Fruit fly (Drosophila melanogaster) whole organism: ENCODE measurements around the gene Gbeta76C.

Experiments
- EcR ChIP-seq, 2 experiments: fragments of >200 bp; optimal IDR thresholded peaks; 2 replicates each; lab custom pipeline; 2017; ENCODE audit warnings: missing biosample characterization in 2 of 2, missing genetic modification characterization in 2 of 2, missing genetic modification reagents in 2 of 2
- pan ChIP-seq: fragments of >200 bp; optimal IDR thresholded peaks from 2 replicates; lab custom pipeline; 2017
- psq ChIP-seq: fragments of >200 bp; optimal IDR thresholded peaks from 2 replicates; lab custom pipeline; 2017

- TF ChIP-seq pan (lab: Kevin White, UChicago) (no peak), psq (lab: Kevin White, UChicago) (no peak), EcR (GFP tag; optimal IDR thresholded peaks at IDR 0.05; lab: Kevin White, UChicago) (no peak)
Measured at dm6 chr3L:19698651-19699050, 11.2 kb downstream of the Gbeta76C start.
